Worm (Caenorhabditis elegans): Measurements from ENCODE around the gene ZK662.5.

ZK662.5 gene

DNA sequence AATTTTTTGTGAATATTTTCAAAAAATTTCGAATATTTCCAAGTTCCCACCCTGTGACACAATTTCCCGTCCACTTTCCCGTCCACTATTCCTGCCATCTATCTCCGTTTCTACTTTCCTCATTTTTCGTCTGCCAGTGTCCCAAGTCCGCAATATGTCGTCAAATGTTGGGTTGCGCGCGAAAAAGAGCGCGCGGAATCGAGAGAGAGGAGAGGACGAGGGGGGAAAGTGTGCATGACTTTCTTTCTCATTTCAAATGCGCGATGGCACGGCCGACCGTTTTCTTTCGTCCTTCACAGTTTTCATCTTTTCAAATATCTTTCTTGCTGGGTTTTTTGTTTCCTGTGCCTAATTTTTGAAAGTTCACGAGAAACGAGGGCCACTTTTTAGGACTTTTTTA is 3.5 kb downstream of the ZK662.5 start (continued):
- TF ChIP-seq fos-1 (tag; optimal IDR thresholded peaks at IDR 0.05) (peak; percentile 43), aly-2 (tag; optimal IDR thresholded peaks at IDR 0.05) (no peak), nhr-12 (tag; optimal IDR thresholded peaks at IDR 0.05) (no peak), sem-4 (tag; optimal IDR thresholded peaks at IDR 0.05) (peak; percentile 41), R02D3.7 (tag; optimal IDR thresholded peaks at IDR 0.05) (no peak), nhr-237 (tag; optimal IDR thresholded peaks at IDR 0.05) (no peak), dmd-4 (tag; optimal IDR thresholded peaks at IDR 0.05) (no peak), gmeb-1 (tag; optimal IDR thresholded peaks at IDR 0.05) (peak; percentile 63), zag-1 (tag; optimal IDR thresholded peaks at IDR 0.05) (no peak), nhr-129 (tag; optimal IDR thresholded peaks at IDR 0.05) (peak; percentile 66), mab-5 (tag; optimal IDR thresholded peaks at IDR 0.05) (no peak), elt-3 (tag; optimal IDR thresholded peaks at IDR 0.05) (no peak), nhr-21 (tag; optimal IDR thresholded peaks at IDR 0.05) (no peak)

DNA sequence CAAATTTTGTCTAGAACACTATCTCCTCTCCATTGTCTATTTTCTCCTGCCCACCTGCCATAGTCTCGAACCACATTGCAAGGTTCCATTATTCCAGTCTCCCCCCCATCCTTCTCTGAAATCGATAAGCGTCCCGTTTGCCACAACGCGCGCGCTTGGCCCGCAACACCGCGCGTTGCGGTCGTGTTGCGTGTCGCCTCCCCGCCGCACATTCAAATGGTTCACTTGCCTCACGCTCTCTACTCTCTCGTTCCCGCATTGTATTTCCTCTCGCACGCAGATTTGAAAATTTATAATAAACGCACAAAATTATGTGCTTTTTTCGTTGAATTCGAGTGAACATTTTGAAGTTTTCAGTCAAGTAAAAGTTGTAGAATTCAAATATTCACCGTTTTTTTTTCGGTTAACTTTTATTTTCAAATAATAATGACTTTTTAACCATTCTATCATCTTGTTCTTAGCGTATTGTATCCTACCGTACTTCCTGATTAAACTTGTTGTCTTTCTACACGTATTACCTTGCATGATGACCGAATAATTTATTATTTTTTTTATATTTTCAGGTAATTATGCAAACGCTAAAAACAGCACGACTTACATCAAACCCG is 4.2 kb downstream of the ZK662.5 start, which contains the start of gene lin-15B:
lin-15B (plus strand) TSS at position 558 of the 608 bp plus-strand sequence.
- TF ChIP-seq ama-1 (optimal IDR thresholded peaks at IDR 0.05) (no peak), nhr-25 (tag; optimal IDR thresholded peaks at IDR 0.05) (no peak), unc-55 (GFP tag; optimal IDR thresholded peaks at IDR 0.05) (no peak), aly-2 (tag; optimal IDR thresholded peaks at IDR 0.05) (no peak), unc-62 (GFP tag; optimal IDR thresholded peaks at IDR 0.05) (no peak)

DNA sequence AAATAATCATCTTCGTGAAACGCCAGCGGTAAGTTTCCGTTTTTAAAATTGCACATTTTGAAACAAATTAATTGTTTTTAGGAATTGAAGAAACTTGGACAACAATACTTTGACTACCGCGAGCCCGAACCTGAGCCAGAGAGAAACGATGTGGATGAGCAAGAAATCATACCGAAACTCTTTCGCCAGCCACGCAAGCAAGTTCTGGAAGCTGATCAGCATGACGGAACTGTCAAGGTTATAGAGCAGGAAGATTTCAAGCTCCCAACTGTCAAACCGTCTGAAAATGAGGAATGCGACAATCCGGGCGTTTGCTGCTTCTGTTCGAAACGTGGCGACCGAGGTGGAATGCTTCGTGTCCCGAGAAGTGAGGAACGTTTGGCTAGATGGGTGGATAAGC is 8.9 kb downstream of the ZK662.5 start:
- TF ChIP-seq nhr-23 (tag; optimal IDR thresholded peaks at IDR 0.05) (no peak), lin-13 (GFP tag; optimal IDR thresholded peaks at IDR 0.05) (no peak), nhr-25 (tag; optimal IDR thresholded peaks at IDR 0.05) (no peak), lin-39 (tag; optimal IDR thresholded peaks at IDR 0.05) (no peak), skn-1 (tag; optimal IDR thresholded peaks at IDR 0.05) (no peak), alr-1 (tag; optimal IDR thresholded peaks at IDR 0.05) (no peak), sem-4 (tag; optimal IDR thresholded peaks at IDR 0.05) (no peak), blmp-1 (tag; optimal IDR thresholded peaks at IDR 0.05; ENCODE audit: insufficient read depth) (no peak), ama-1 (optimal IDR thresholded peaks at IDR 0.05) (no peak), Y55F3AM.14 (GFP tag; optimal IDR thresholded peaks at IDR 0.05) (no peak), lsy-2 (tag; optimal IDR thresholded peaks at IDR 0.05) (no peak), mab-5 (tag; optimal IDR thresholded peaks at IDR 0.05) (no peak), R02D3.7 (tag; optimal IDR thresholded peaks at IDR 0.05) (no peak), nhr-6 (tag; optimal IDR thresholded peaks at IDR 0.05) (no peak)

DNA sequence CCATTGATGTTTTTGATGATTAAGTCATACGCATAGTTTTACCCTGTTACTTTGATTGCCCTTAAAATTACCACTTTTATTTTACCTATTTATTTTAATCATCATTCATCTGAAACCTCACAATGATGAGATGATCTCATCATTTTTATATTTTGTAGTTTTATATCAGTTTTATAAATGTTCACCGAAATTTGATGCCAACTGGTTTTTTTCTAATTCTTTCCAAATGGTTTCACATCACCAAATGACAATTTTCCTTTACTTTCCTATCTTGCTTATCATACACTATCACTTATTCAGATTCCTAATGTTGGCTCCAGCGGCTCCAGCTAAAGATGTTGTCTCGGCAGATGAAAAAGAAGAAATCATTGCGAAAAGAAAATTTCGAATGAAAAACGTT is 10.2 kb downstream of the ZK662.5 start, which contains the start of gene lin-15A:
lin-15A (plus strand) TSS at position 301 of the 400 bp plus-strand sequence.
- TF ChIP-seq unc-55 (GFP tag; optimal IDR thresholded peaks at IDR 0.05), result no peak
- TF ChIP-seq mdl-1 (tag; optimal IDR thresholded peaks at IDR 0.05), result no peak
- no peak for TF ChIP-seq C34F6.9 (tag; optimal IDR thresholded peaks at IDR 0.05)
- TF ChIP-seq nhr-6 (tag; optimal IDR thresholded peaks at IDR 0.05), result no peak
- TF ChIP-seq ztf-1 (GFP tag; conservative IDR thresholded peaks at IDR 0.05), result no peak
- TF ChIP-seq lsy-2 (tag; optimal IDR thresholded peaks at IDR 0.05), result no peak
- TF ChIP-seq ztf-4 (tag; optimal IDR thresholded peaks at IDR 0.05), result no peak
- TF ChIP-seq crh-2 (tag; optimal IDR thresholded peaks at IDR 0.05), result no peak
- no peak for TF ChIP-seq nhr-25 (tag; optimal IDR thresholded peaks at IDR 0.05)
- no peak for TF ChIP-seq lin-39 (tag; optimal IDR thresholded peaks at IDR 0.05)
- TF ChIP-seq zag-1 (tag; optimal IDR thresholded peaks at IDR 0.05), result no peak
- no peak for TF ChIP-seq ama-1 (optimal IDR thresholded peaks at IDR 0.05)
- no peak for TF ChIP-seq ztf-11 (tag; optimal IDR thresholded peaks at IDR 0.05)
- TF ChIP-seq nhr-21 (tag; optimal IDR thresholded peaks at IDR 0.05), result no peak
- no peak for TF ChIP-seq sem-4 (tag; optimal IDR thresholded peaks at IDR 0.05)

DNA sequence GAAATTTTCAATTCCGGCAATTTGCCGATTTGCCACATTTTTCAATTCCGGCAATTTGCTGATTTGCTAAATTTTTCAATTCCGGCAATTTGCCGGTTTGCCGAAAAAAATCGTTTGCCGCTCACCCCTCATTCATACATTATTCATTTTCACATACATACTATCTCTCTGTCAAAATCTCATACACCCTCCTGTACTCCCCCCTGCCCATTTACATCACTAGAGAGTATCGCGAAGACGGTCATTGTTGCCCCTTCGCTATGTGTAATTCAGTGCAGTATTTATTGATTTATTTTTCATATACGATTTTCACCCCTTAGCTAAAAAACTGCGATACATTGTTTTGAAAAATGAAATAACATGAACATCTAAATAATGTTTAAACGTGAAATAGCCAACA is 15.0 kb downstream of the ZK662.5 start:
- TF ChIP-seq ceh-16 (tag; optimal IDR thresholded peaks at IDR 0.05), result peak; percentile 46
- no peak for TF ChIP-seq ztf-4 (tag; optimal IDR thresholded peaks at IDR 0.05)
- TF ChIP-seq skn-1 (tag; optimal IDR thresholded peaks at IDR 0.05), result no peak
- TF ChIP-seq ama-1 (optimal IDR thresholded peaks at IDR 0.05), result no peak
- no peak for TF ChIP-seq mbf-1 (tag; optimal IDR thresholded peaks at IDR 0.05)
- TF ChIP-seq ZK546.5 (tag; optimal IDR thresholded peaks at IDR 0.05), result no peak
- TF ChIP-seq snpc-4 (tag; optimal IDR thresholded peaks at IDR 0.05), result peak; percentile 68
- TF ChIP-seq dmd-4 (tag; optimal IDR thresholded peaks at IDR 0.05), result no peak
- TF ChIP-seq mab-5 (tag; optimal IDR thresholded peaks at IDR 0.05), result peak; percentile 30
- TF ChIP-seq ztf-1 (GFP tag; conservative IDR thresholded peaks at IDR 0.05), result no peak
- peak; percentile 55 for TF ChIP-seq fos-1 (tag; optimal IDR thresholded peaks at IDR 0.05)
- no peak for TF ChIP-seq nhr-23 (tag; optimal IDR thresholded peaks at IDR 0.05)
- TF ChIP-seq lin-13 (GFP tag; optimal IDR thresholded peaks at IDR 0.05), result peak; percentile 78
- no peak for TF ChIP-seq lin-39 (tag; optimal IDR thresholded peaks at IDR 0.05)
- TF ChIP-seq gmeb-1 (tag; optimal IDR thresholded peaks at IDR 0.05), result peak; percentile 80
- no peak for TF ChIP-seq peb-1 (tag; optimal IDR thresholded peaks at IDR 0.05)
- TF ChIP-seq nhr-11 (tag; optimal IDR thresholded peaks at IDR 0.05), result no peak
- TF ChIP-seq unc-55 (GFP tag; optimal IDR thresholded peaks at IDR 0.05), result peak; percentile 54
- peak; percentile 55 for TF ChIP-seq nhr-77 (tag; optimal IDR thresholded peaks at IDR 0.05)
- no peak for TF ChIP-seq elt-1 (tag; optimal IDR thresholded peaks at IDR 0.05)
- no peak for TF ChIP-seq R02D3.7 (tag; optimal IDR thresholded peaks at IDR 0.05)
- peak; percentile 83 for TF ChIP-seq sma-9 (GFP tag; optimal IDR thresholded peaks at IDR 0.05)
- TF ChIP-seq sma-9 (tag; optimal IDR thresholded peaks at IDR 0.05), result no peak
- no peak for TF ChIP-seq blmp-1 (tag; optimal IDR thresholded peaks at IDR 0.05; ENCODE audit: insufficient read depth)
- peak; percentile 18 for TF ChIP-seq nhr-6 (tag; optimal IDR thresholded peaks at IDR 0.05)
- TF ChIP-seq crh-2 (tag; optimal IDR thresholded peaks at IDR 0.05), result peak; percentile 89
- TF ChIP-seq elt-3 (tag; optimal IDR thresholded peaks at IDR 0.05), result no peak
- TF ChIP-seq Y55F3AM.14 (GFP tag; optimal IDR thresholded peaks at IDR 0.05), result no peak
